Worm (Caenorhabditis elegans): ENCODE results near the gene R08E5.4.

R08E5.4 gene

ce11 chrV:3771437-3772256 is 3.3 kb downstream of the R08E5.4 start, which contains the start of the genes R08E5.1 and rips-1:
R08E5.1 (minus strand) TSS chrV:3771518.
rips-1 (plus strand) TSS chrV:3772021.
- no peak for TF ChIP-seq ceh-16 (tag; optimal IDR thresholded peaks at IDR 0.05)
- TF ChIP-seq nhr-43 (tag; optimal IDR thresholded peaks at IDR 0.05; ENCODE audit: poor library complexity, severe bottlenecking) = peak; percentile 42
- peak; percentile 22 for TF ChIP-seq nhr-25 (tag; optimal IDR thresholded peaks at IDR 0.05)
- peak; percentile 10 for TF ChIP-seq nhr-23 (tag; optimal IDR thresholded peaks at IDR 0.05)

ce11 chrV:3773618-3774017 is 5.2 kb downstream of the R08E5.4 start:
- no peak for TF ChIP-seq nhr-77 (tag; optimal IDR thresholded peaks at IDR 0.05)
- no peak for TF ChIP-seq pha-4 (tag; optimal IDR thresholded peaks at IDR 0.05)
- no peak for TF ChIP-seq nhr-11 (tag; optimal IDR thresholded peaks at IDR 0.05)
- no peak for TF ChIP-seq ceh-9 (tag; optimal IDR thresholded peaks at IDR 0.05)

- TF ChIP-seq mml-1 (tag; optimal IDR thresholded peaks at IDR 0.05) (no peak), nhr-237 (tag; optimal IDR thresholded peaks at IDR 0.05) (no peak), elt-2 (tag; optimal IDR thresholded peaks at IDR 0.05) (peak; percentile 19), ama-1 (optimal IDR thresholded peaks at IDR 0.05) (peak; percentile 78), pqm-1 (tag; optimal IDR thresholded peaks at IDR 0.05) (peak; percentile 14), fkh-10 (GFP tag; optimal IDR thresholded peaks at IDR 0.05) (no peak)
Measured at ce11 chrV:3774653-3775052, 6.3 kb downstream of the R08E5.4 start.

ce11 chrV:3776086-3776589 is 7.8 kb downstream of the R08E5.4 start, which contains the start of gene cysl-3:
cysl-3 (minus strand) TSS chrV:3776136.
- no peak for TF ChIP-seq skn-1 (tag; optimal IDR thresholded peaks at IDR 0.05)
- TF ChIP-seq sea-2 (GFP tag; optimal IDR thresholded peaks at IDR 0.05) = no peak
- TF ChIP-seq eor-1 (tag; optimal IDR thresholded peaks at IDR 0.05) = no peak

ce11 chrV:3776946-3777345 is 8.6 kb downstream of the R08E5.4 start:
- TF ChIP-seq R02D3.7 (tag; optimal IDR thresholded peaks at IDR 0.05) (no peak), egl-27 (tag; optimal IDR thresholded peaks at IDR 0.05) (no peak), fos-1 (tag; optimal IDR thresholded peaks at IDR 0.05) (no peak), nhr-77 (tag; optimal IDR thresholded peaks at IDR 0.05) (no peak), mdl-1 (tag; optimal IDR thresholded peaks at IDR 0.05) (no peak), elt-2 (tag; optimal IDR thresholded peaks at IDR 0.05) (peak; percentile 62), ceh-82 (tag; optimal IDR thresholded peaks at IDR 0.05) (no peak), daf-12 (tag; optimal IDR thresholded peaks at IDR 0.05) (no peak), tbx-2 (tag; optimal IDR thresholded peaks at IDR 0.05) (no peak), nhr-23 (tag; optimal IDR thresholded peaks at IDR 0.05) (no peak), unc-39 (tag; optimal IDR thresholded peaks at IDR 0.05) (no peak), unc-62 (GFP tag; optimal IDR thresholded peaks at IDR 0.05) (no peak), ZK546.5 (tag; optimal IDR thresholded peaks at IDR 0.05) (no peak), pqm-1 (tag; optimal IDR thresholded peaks at IDR 0.05) (peak; percentile 91), snpc-4 (tag; optimal IDR thresholded peaks at IDR 0.05) (no peak), fkh-2 (tag; optimal IDR thresholded peaks at IDR 0.05) (no peak), pha-4 (tag; optimal IDR thresholded peaks at IDR 0.05) (peak; percentile 71), ceh-9 (tag; optimal IDR thresholded peaks at IDR 0.05) (no peak), sea-2 (GFP tag; optimal IDR thresholded peaks at IDR 0.05) (no peak), lin-39 (tag; optimal IDR thresholded peaks at IDR 0.05) (no peak), eor-1 (tag; optimal IDR thresholded peaks at IDR 0.05) (no peak), egl-5 (tag; optimal IDR thresholded peaks at IDR 0.05) (no peak), nfya-1 (tag; optimal IDR thresholded peaks at IDR 0.05; ENCODE audit: insufficient read depth) (no peak), hmg-11 (tag; optimal IDR thresholded peaks at IDR 0.05) (no peak), mml-1 (tag; optimal IDR thresholded peaks at IDR 0.05) (no peak), nhr-76 (tag; optimal IDR thresholded peaks at IDR 0.05) (no peak)

Data from whole organism, L3 larva.